Worm (Caenorhabditis elegans) whole organism, L2 larva: ENCODE measurements around the gene F59E12.1.

Experiments
- C34F6.9 ChIP-seq: fragments of 150-350 bp; optimal IDR thresholded peaks from 2 replicates; lab custom pipeline; 2014; ENCODE audit warnings: missing biosample characterization, missing genetic modification characterization
- blmp-1 ChIP-seq: sonication (generic microtip); optimal IDR thresholded peaks from 2 replicates; lab custom pipeline; 2017; ENCODE audit warnings: missing genetic modification characterization, mild to moderate bottlenecking, missing compliant biosample characterization, antibody characterized with exemption, moderate library complexity; ENCODE audit not compliant: insufficient read depth
- ceh-82 ChIP-seq: fragments of 150-350 bp; optimal IDR thresholded peaks from 2 replicates; lab custom pipeline; 2014; ENCODE audit warnings: missing biosample characterization, missing genetic modification characterization
- lin-13 ChIP-seq: fragments of 150-350 bp; optimal IDR thresholded peaks from 2 replicates; lab custom pipeline; 2014; ENCODE audit warnings: missing biosample characterization, missing genetic modification reagents, missing genetic modification characterization
- mdl-1 ChIP-seq, 2 experiments: fragments of 150-350 bp in 1 of 2; sonication (generic microtip) in 1 of 2; optimal IDR thresholded peaks; 2 replicates each; lab custom pipeline; 2017; ENCODE audit warnings: missing biosample characterization in 2 of 2, missing genetic modification characterization in 2 of 2
- nhr-25 ChIP-seq: fragments of 150-350 bp; sonication (generic microtip); optimal IDR thresholded peaks from 3 replicates; lab custom pipeline; 2014; ENCODE audit warnings: missing biosample characterization, missing genetic modification characterization
- nhr-6 ChIP-seq: fragments of 150-350 bp; optimal IDR thresholded peaks from 2 replicates; lab custom pipeline; 2014; ENCODE audit warnings: missing biosample characterization, missing genetic modification characterization
- skn-1 ChIP-seq: sonication (generic microtip); optimal IDR thresholded peaks from 2 replicates; lab custom pipeline; 2017; ENCODE audit warnings: missing biosample characterization, missing genetic modification characterization
- sma-3 ChIP-seq: sonication (generic microtip); optimal IDR thresholded peaks from 2 replicates; lab custom pipeline; 2016; ENCODE audit warnings: missing genetic modification reagents, missing genetic modification characterization, missing compliant biosample characterization
- snpc-4 ChIP-seq: fragments of 150-350 bp; optimal IDR thresholded peaks from 2 replicates; lab custom pipeline; 2014; ENCODE audit warnings: missing biosample characterization, missing genetic modification characterization
- unc-39 ChIP-seq: fragments of 150-350 bp; optimal IDR thresholded peaks from 2 replicates; lab custom pipeline; 2014; ENCODE audit warnings: missing biosample characterization, missing genetic modification characterization
- unc-62 ChIP-seq: fragments of 150-350 bp; optimal IDR thresholded peaks from 2 replicates; lab custom pipeline; 2014; ENCODE audit warnings: missing biosample characterization, missing genetic modification reagents, missing genetic modification characterization
- zag-1 ChIP-seq: fragments of 150-350 bp; optimal IDR thresholded peaks from 2 replicates; lab custom pipeline; 2014; ENCODE audit warnings: missing biosample characterization, missing genetic modification characterization
- ztf-4 ChIP-seq: fragments of 150-350 bp; optimal IDR thresholded peaks from 2 replicates; lab custom pipeline; 2014; ENCODE audit warnings: missing biosample characterization, missing genetic modification characterization

DNA sequence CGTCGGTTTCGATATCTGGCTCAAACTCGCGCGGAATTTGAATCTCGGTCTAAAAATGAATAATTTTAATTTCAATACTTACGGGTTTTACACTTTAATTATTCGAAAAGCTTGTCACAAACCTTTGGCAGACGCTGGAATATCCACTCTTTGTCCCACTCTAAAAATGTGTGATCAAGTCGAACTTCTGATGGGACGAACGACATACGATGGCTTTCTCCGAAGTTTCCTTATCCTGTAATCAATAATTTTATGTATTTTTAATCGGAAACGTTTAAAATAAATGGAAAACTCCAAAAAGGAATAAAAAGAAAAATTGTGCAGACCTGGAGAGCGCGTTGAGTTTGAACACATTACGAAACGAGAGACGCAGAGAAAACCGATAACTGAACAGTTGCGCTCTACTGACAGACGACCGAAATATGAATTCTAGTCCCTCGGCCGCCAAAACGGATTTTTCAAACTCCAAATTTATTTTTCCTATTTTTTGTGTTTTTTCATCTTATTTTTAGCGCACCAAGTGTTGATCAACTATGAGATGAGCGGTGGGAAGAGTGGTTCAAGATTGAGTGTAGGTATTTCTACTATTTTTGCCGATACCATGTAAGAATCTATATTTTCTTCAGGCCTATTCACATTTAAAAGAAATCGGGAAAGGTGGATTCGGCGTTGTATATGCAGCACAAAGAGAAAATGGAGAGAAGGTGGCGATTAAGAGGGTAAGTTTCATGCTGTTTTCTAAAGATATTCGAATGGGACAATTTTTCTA lies 4.9 kb upstream of the F59E12.1 start, which contains the start of the genes sam-4, F59E12.17 and zyg-1:
- TF ChIP-seq blmp-1 (tag; lab: Kevin White, UChicago) (no peak), zag-1 (tag; lab: Kevin White, UChicago) (no peak), unc-39 (tag; lab: Kevin White, UChicago) (no peak), ceh-82 (tag; lab: Kevin White, UChicago) (no peak), unc-62 (no peak), ztf-4 (no peak), C34F6.9 (tag; lab: Kevin White, UChicago) (peak; percentile 84), skn-1 (tag; lab: Kevin White, UChicago) (no peak), snpc-4 (tag; lab: Kevin White, UChicago) (peak; percentile 20), sma-3 (GFP tag; lab: Kevin White, UChicago) (peak; percentile 42), nhr-6 (tag; lab: Kevin White, UChicago) (no peak), lin-13 (GFP tag; lab: Kevin White, UChicago) (no peak), mdl-1 (tag; optimal IDR thresholded peaks at IDR 0.05; lab: Kevin White, UChicago) (no peak), nhr-25 (no peak)
